Worm (Caenorhabditis elegans): ENCODE measurements around the gene K08H10.6.

Gene K08H10.6

DNA sequence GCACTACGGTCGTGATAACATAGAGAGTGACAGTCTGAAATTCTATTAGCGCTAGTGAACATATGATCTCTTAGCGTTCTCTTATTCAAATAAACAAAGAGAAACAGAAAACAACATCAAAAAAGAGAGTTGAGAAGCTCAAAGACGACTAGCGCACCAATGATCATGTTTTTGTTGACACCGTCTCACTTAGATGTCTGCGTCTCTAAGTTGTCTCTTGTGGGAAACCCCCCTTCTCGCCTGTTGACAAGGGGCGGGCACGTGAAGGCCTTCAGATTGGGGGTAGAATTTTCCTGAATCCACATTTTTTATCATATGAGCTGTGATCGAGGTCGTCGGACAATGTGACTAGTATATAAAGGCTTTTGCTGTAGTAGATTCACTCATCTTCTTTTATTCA, 24.2 kb upstream of the K08H10.6 start:
- TF ChIP-seq lim-7 (GFP tag; IDR thresholded peaks at IDR 0.05) (no peak), lin-29 (GFP tag; IDR thresholded peaks at IDR 0.05) (no peak), nhr-111 (GFP tag; optimal IDR thresholded peaks at IDR 0.05) (no peak), ZK337.2 (GFP tag; IDR thresholded peaks at IDR 0.05) (no peak), lin-39 (tag; optimal IDR thresholded peaks at IDR 0.05) (no peak), spr-3 (GFP tag; optimal IDR thresholded peaks at IDR 0.05) (no peak), ztf-7 (tag; optimal IDR thresholded peaks at IDR 0.05) (no peak), aha-1 (tag) (no peak), tra-1 (GFP tag; IDR thresholded peaks at IDR 0.05) (no peak), dmd-6 (GFP tag; IDR thresholded peaks at IDR 0.05) (peak; percentile 48; the same call in 1 of the 2 replicates), mdl-1 (tag; optimal IDR thresholded peaks at IDR 0.05) (peak; percentile 84 to 88), daf-16 (GFP tag; optimal IDR thresholded peaks at IDR 0.05) (peak in 1 of 2 experiments; percentile 63), daf-16 (tag; optimal IDR thresholded peaks at IDR 0.05) (peak; percentile 85), snpc-1.2 (GFP tag; IDR thresholded peaks at IDR 0.05) (no peak), madf-9 (GFP tag; conservative IDR thresholded peaks at IDR 0.05) (no peak), mxl-2 (GFP tag; conservative IDR thresholded peaks at IDR 0.05) (no peak), hmg-1.1 (GFP tag; IDR thresholded peaks at IDR 0.05) (no peak), mxl-3 (GFP tag; optimal IDR thresholded peaks at IDR 0.05) (no peak), ctbp-1 (GFP tag; IDR thresholded peaks at IDR 0.05) (no peak), hlh-30 (tag; optimal IDR thresholded peaks at IDR 0.05; ENCODE audit: insufficient read depth) (peak; percentile 87), snpc-4 (tag; optimal IDR thresholded peaks at IDR 0.05) (no peak), ama-1 (optimal IDR thresholded peaks at IDR 0.05) (peak; percentile 0), gei-8 (GFP tag; optimal IDR thresholded peaks at IDR 0.05) (no peak), dmd-9 (GFP tag; IDR thresholded peaks at IDR 0.05) (no peak), rbr-2 (tag; optimal IDR thresholded peaks at IDR 0.05) (peak; percentile 58), Y48G9A.11 (GFP tag; IDR thresholded peaks at IDR 0.05) (no peak), vab-7 (GFP tag; IDR thresholded peaks at IDR 0.05) (0 out of 2 replicates have a peak, but pooled peaks have one; percentile 20), dve-1 (tag; optimal IDR thresholded peaks at IDR 0.05; ENCODE audit: insufficient read depth) (no peak), pha-4 (GFP tag; IDR thresholded peaks at IDR 0.05) (no peak), pha-4 (tag; optimal IDR thresholded peaks at IDR 0.05) (peak; percentile 73), nhr-11 (tag; optimal IDR thresholded peaks at IDR 0.05) (peak; percentile 36), arid-1 (GFP tag; conservative IDR thresholded peaks at IDR 0.05) (no peak), pqm-1 (tag; optimal IDR thresholded peaks at IDR 0.05) (no peak), aly-2 (tag; optimal IDR thresholded peaks at IDR 0.05) (no peak), madf-5 (GFP tag; IDR thresholded peaks at IDR 0.05) (no peak), Y105C5A.15 (GFP tag; IDR thresholded peaks at IDR 0.05) (peak; percentile 48; the same call in 1 of the 2 replicates), hlh-11 (tag; optimal IDR thresholded peaks at IDR 0.05) (peak; percentile 64), hif-1 (tag; optimal IDR thresholded peaks at IDR 0.05) (peak in 1 of 2 experiments; percentile 36), nhr-237 (tag; optimal IDR thresholded peaks at IDR 0.05) (no peak), egl-43 (GFP tag; IDR thresholded peaks at IDR 0.05) (no peak), lin-38 (GFP tag; IDR thresholded peaks at IDR 0.05) (0 out of 2 replicates have a peak, but pooled peaks have one; percentile 13), nhr-77 (tag; optimal IDR thresholded peaks at IDR 0.05) (no peak), ceh-32 (tag; optimal IDR thresholded peaks at IDR 0.05; ENCODE audit: poor library complexity) (no peak), F49E8.2 (tag; optimal IDR thresholded peaks at IDR 0.05; ENCODE audit: borderline replicate concordance) (no peak), T20F7.1 (GFP tag; optimal IDR thresholded peaks at IDR 0.05) (no peak), ztf-11 (tag; optimal IDR thresholded peaks at IDR 0.05) (no peak)
